1 fruit fly cellular context compared by ENCODE assay signal in the genomic region with DNA sequence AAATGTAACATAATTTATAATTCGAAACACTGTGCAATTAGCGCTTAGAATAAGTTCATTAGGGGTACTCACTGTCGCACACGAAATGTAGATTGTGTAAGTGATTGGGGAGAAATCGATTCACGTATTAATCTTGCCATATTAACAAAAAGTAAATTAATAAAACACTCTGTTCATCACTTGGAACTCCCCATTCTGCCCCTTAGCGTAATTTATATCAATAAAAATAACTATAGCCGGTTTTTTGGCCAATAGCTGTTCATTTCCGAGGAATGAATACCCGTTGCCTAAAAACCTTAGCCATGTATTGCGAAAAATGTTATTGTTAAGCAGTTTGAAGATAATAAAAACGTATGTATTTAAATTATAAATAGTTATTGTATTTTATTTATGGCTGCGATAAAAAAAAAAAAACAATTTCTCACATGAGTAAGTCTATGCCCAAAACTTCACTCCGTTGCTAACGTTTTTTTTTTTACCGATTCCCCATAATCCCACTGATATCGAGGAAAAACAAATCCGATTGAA.
TF ChIP-seq lines count a peak whose summit lies in the region.

Gene Ugt305A1, plus strand, starts transcription at position 478 of the 528 bp plus-strand sequence.

TF ChIP-seq in whole organism, embryonic, 481 proteins besides CTCF, POLR2A, EP300 and RAD21 (continued from another document):
- TF ChIP-seq CG10462 (GFP tag; optimal IDR thresholded peaks at IDR 0.05; lab: Kevin White, UChicago) = no peak
- no peak for TF ChIP-seq gro (GFP tag; optimal IDR thresholded peaks at IDR 0.05; lab: Kevin White, UChicago)
- TF ChIP-seq wor (GFP tag; IDR thresholded peaks at IDR 0.05; lab: Robert Waterston, UW) = no peak
- no peak for TF ChIP-seq CG15601 (tag; optimal IDR thresholded peaks at IDR 0.05; lab: Kevin White, UChicago)
- TF ChIP-seq CG10979 (tag; optimal IDR thresholded peaks at IDR 0.05; lab: Kevin White, UChicago) = peak; percentile 5
- no peak for TF ChIP-seq CG3407 (GFP tag; optimal IDR thresholded peaks at IDR 0.05; lab: Kevin White, UChicago)
- no peak for TF ChIP-seq CG30403 (GFP tag; optimal IDR thresholded peaks at IDR 0.05; lab: Kevin White, UChicago)
- TF ChIP-seq Sry-δ (GFP tag; optimal IDR thresholded peaks at IDR 0.05; lab: Kevin White, UChicago) = no peak
- TF ChIP-seq Sin3A (optimal IDR thresholded peaks at IDR 0.05; lab: Kevin White, UChicago) = no peak
- no peak for TF ChIP-seq CG14667 (GFP tag; IDR thresholded peaks at IDR 0.05; lab: Robert Waterston, UW)
- no peak for TF ChIP-seq Neu2 (GFP tag; optimal IDR thresholded peaks at IDR 0.05; lab: Kevin White, UChicago; ENCODE audit: borderline replicate concordance)
- no peak for TF ChIP-seq CG30431 (GFP tag; optimal IDR thresholded peaks at IDR 0.05; lab: Kevin White, UChicago)
- no peak for TF ChIP-seq CG12299 (tag; optimal IDR thresholded peaks at IDR 0.05; lab: Kevin White, UChicago)
- 0 out of 2 replicates have a peak, but pooled peaks have one; percentile 35 for TF ChIP-seq slbo (GFP tag; IDR thresholded peaks at IDR 0.05; lab: Robert Waterston, UW)
- TF ChIP-seq prd (optimal IDR thresholded peaks at IDR 0.05; lab: Kevin White, UChicago) = no peak
- TF ChIP-seq prd (GFP tag; IDR thresholded peaks at IDR 0.05; lab: Robert Waterston, UW) = peak; percentile 26; the same call in 1 of the 3 replicates
- TF ChIP-seq Hr39 (optimal IDR thresholded peaks at IDR 0.05; lab: Kevin White, UChicago) = no peak
- TF ChIP-seq CG31441 (GFP tag; IDR thresholded peaks at IDR 0.05; lab: Robert Waterston, UW) = 0 out of 2 replicates have a peak, but pooled peaks have one; percentile 11
- peak; percentile 39; the same call in 1 of the 2 replicates for TF ChIP-seq CG32532 (GFP tag; IDR thresholded peaks at IDR 0.05; lab: Robert Waterston, UW)
- peak; percentile 4 for TF ChIP-seq CG15514 (GFP tag; optimal IDR thresholded peaks at IDR 0.05; lab: Kevin White, UChicago)
- TF ChIP-seq crc (GFP tag; optimal IDR thresholded peaks at IDR 0.05; lab: Kevin White, UChicago) = no peak
- no peak for TF ChIP-seq ci (GFP tag; IDR thresholded peaks at IDR 0.05; lab: Robert Waterston, UW)
- TF ChIP-seq CoRest (tag; optimal IDR thresholded peaks at IDR 0.05; lab: Kevin White, UChicago) = no peak
- no peak for TF ChIP-seq esg (GFP tag; conservative IDR thresholded peaks at IDR 0.05; lab: Robert Waterston, UW)
- no peak for TF ChIP-seq Trl (optimal IDR thresholded peaks at IDR 0.05; lab: Kevin White, UChicago)
- TF ChIP-seq Trl (GFP tag; optimal IDR thresholded peaks at IDR 0.05; lab: Kevin White, UChicago) = no peak
- peak; percentile 78 for TF ChIP-seq sens (GFP tag; lab: Kevin White, UChicago)
- no peak for TF ChIP-seq CG17328 (GFP tag; IDR thresholded peaks at IDR 0.05; lab: Robert Waterston, UW)
- no peak for TF ChIP-seq ftz-f1 (GFP tag; optimal IDR thresholded peaks at IDR 0.05; lab: Kevin White, UChicago)
- TF ChIP-seq kay (GFP tag; optimal IDR thresholded peaks at IDR 0.05; lab: Kevin White, UChicago) = no peak
- TF ChIP-seq Oli (tag; optimal IDR thresholded peaks at IDR 0.05; lab: Kevin White, UChicago) = peak; percentile 6
- no peak for TF ChIP-seq gcm (GFP tag; optimal IDR thresholded peaks at IDR 0.05; lab: Kevin White, UChicago)
- 0 out of 2 replicates have a peak, but pooled peaks have one; percentile 10 for TF ChIP-seq dati (GFP tag; IDR thresholded peaks at IDR 0.05; lab: Robert Waterston, UW)
- peak; percentile 61 for TF ChIP-seq Ets65A (GFP tag; lab: Kevin White, UChicago)
- no peak for TF ChIP-seq CHES-1-like (GFP tag; optimal IDR thresholded peaks at IDR 0.05; lab: Kevin White, UChicago)
- TF ChIP-seq Gug (GFP tag; IDR thresholded peaks at IDR 0.05; lab: Robert Waterston, UW) = no peak
- no peak for TF ChIP-seq exex (tag; optimal IDR thresholded peaks at IDR 0.05; lab: Kevin White, UChicago)
- TF ChIP-seq CG13624 (GFP tag; optimal IDR thresholded peaks at IDR 0.05; lab: Kevin White, UChicago) = no peak
- TF ChIP-seq row (GFP tag; IDR thresholded peaks at IDR 0.05; lab: Robert Waterston, UW) = peak; percentile 50; the same call in 2 of the 3 replicates
- TF ChIP-seq dysf (GFP tag; IDR thresholded peaks at IDR 0.05; lab: Robert Waterston, UW) = 0 out of 3 replicates have a peak, but pooled peaks have one; percentile 19
- peak; percentile 50 for TF ChIP-seq wek (GFP tag; optimal IDR thresholded peaks at IDR 0.05; lab: Kevin White, UChicago)
- TF ChIP-seq CG11247 (GFP tag; IDR thresholded peaks at IDR 0.05; lab: Robert Waterston, UW) = no peak
- no peak for TF ChIP-seq CG33557 (GFP tag; optimal IDR thresholded peaks at IDR 0.05; lab: Kevin White, UChicago)
- no peak for TF ChIP-seq CG17186 (GFP tag; optimal IDR thresholded peaks at IDR 0.05; lab: Kevin White, UChicago)
- no peak for TF ChIP-seq CG6683 (GFP tag; optimal IDR thresholded peaks at IDR 0.05; lab: Kevin White, UChicago)
- TF ChIP-seq bigmax (GFP tag; optimal IDR thresholded peaks at IDR 0.05; lab: Kevin White, UChicago) = no peak
- TF ChIP-seq chif (GFP tag; optimal IDR thresholded peaks at IDR 0.05; lab: Kevin White, UChicago) = no peak
- TF ChIP-seq CG18764 (GFP tag; optimal IDR thresholded peaks at IDR 0.05; lab: Kevin White, UChicago) = no peak
- peak; percentile 28; the same call in 1 of the 2 replicates for TF ChIP-seq Ptx1 (GFP tag; IDR thresholded peaks at IDR 0.05; lab: Robert Waterston, UW)
- TF ChIP-seq lbe (GFP tag; optimal IDR thresholded peaks at IDR 0.05; lab: Kevin White, UChicago) = no peak
- TF ChIP-seq CG10654 (GFP tag; optimal IDR thresholded peaks at IDR 0.05; lab: Kevin White, UChicago) = no peak
- TF ChIP-seq unpg (GFP tag; optimal IDR thresholded peaks at IDR 0.05; lab: Kevin White, UChicago) = peak; percentile 17
- no peak for TF ChIP-seq CG18619 (GFP tag; optimal IDR thresholded peaks at IDR 0.05; lab: Kevin White, UChicago)
- no peak for TF ChIP-seq Dek (tag; optimal IDR thresholded peaks at IDR 0.05; lab: Kevin White, UChicago)
- 0 out of 2 replicates have a peak, but pooled peaks have one; percentile 24 for TF ChIP-seq stc (GFP tag; IDR thresholded peaks at IDR 0.05; lab: Robert Waterston, UW)
- TF ChIP-seq ash1 (GFP tag; optimal IDR thresholded peaks at IDR 0.05; lab: Kevin White, UChicago) = no peak
- TF ChIP-seq Hr3 (GFP tag; optimal IDR thresholded peaks at IDR 0.05; lab: Kevin White, UChicago) = no peak
- peak; percentile 30 for TF ChIP-seq CG2120 (GFP tag; optimal IDR thresholded peaks at IDR 0.05; lab: Kevin White, UChicago)
- no peak for TF ChIP-seq C15 (GFP tag; IDR thresholded peaks at IDR 0.05; lab: Robert Waterston, UW)
- peak; percentile 6 for TF ChIP-seq CG34376 (GFP tag; optimal IDR thresholded peaks at IDR 0.05; lab: Kevin White, UChicago)
- no peak for TF ChIP-seq B-H2 (GFP tag; optimal IDR thresholded peaks at IDR 0.05; lab: Kevin White, UChicago)
- no peak for TF ChIP-seq NK7.1 (GFP tag; optimal IDR thresholded peaks at IDR 0.05; lab: Kevin White, UChicago)
TF ChIP-seq in whole organism, embryonic: peak in this region for 25.
